Worm (Caenorhabditis elegans) whole organism, midembryonic: ENCODE results near the gene C25A8.1.

Source experiments
- T22C8.4 ChIP-seq: fragments of 200-800 bp; sonication (Bioruptor generic); IDR thresholded peaks from 2 replicates; pipeline ENCODE4 v1.3.6; 2022; ENCODE audit warnings: missing genetic modification characterization, missing compliant biosample characterization
- flt-1 ChIP-seq: fragments of 200-800 bp; sonication (Bioruptor generic); IDR thresholded peaks from 2 replicates; pipeline ENCODE4 v1.3.6; 2022; ENCODE audit warnings: missing genetic modification characterization, missing compliant biosample characterization
- ref-1 ChIP-seq: fragments of 200-800 bp; sonication (Bioruptor generic); conservative IDR thresholded peaks from 2 replicates; pipeline ENCODE4 v1.3.6; 2022; ENCODE audit warnings: missing genetic modification reagents, missing genetic modification characterization, missing compliant biosample characterization

- TF ChIP-seq flt-1 = no peak
- no peak for TF ChIP-seq T22C8.4
- no peak for TF ChIP-seq ref-1 (GFP tag; lab: Robert Waterston, UW)
Observed at ce11 chrIV:7043430-7043829, 32.5 kb downstream of the C25A8.1 start.
